Fruit fly (Drosophila melanogaster): ENCODE measurements around the gene ppan.

ppan gene

DNA sequence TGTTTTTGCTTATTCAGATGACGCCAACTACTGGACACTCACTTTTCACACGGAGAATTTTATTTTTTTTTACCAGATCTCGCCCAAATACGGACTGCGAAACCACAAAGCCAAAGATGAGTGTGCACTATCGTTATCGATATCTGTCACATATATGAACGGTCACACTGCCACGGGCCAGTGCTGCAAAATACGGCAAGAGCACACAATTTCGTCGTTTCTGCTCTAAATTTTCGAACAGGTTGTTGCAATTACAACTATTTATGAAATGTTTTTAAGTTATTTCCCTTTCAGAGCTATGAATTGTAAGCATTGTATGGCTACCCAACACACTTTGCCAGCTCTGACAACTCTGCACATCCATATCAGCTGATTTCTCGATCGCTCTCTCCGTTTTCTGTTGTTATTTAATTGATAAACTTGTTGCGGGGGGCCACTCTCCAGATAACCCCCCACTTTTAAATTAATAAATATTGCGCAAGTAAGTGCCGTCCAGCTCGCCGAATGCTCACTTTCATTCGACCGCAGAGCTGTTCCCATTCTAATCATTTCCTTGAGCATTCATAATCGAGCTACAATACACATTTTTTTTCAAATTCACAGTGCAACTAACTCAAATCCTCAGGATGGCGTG is 11.4 kb downstream of the ppan start, which contains the start of the genes slmb and CG5793 (continued):
- TF ChIP-seq CG10209 (GFP tag; optimal IDR thresholded peaks at IDR 0.05) (peak; percentile 31), Dll (GFP tag; IDR thresholded peaks at IDR 0.05; ENCODE audit: partially characterized antibody) (peak; percentile 69), Myb (GFP tag; optimal IDR thresholded peaks at IDR 0.05) (peak; percentile 87), Ada2b (GFP tag; IDR thresholded peaks at IDR 0.05) (no peak), CG5245 (GFP tag; optimal IDR thresholded peaks at IDR 0.05) (peak; percentile 19), tap (tag; optimal IDR thresholded peaks at IDR 0.05) (no peak), tin (GFP tag; optimal IDR thresholded peaks at IDR 0.05) (peak; percentile 52), cas (GFP tag; IDR thresholded peaks at IDR 0.05) (no peak), maf-S (GFP tag; optimal IDR thresholded peaks at IDR 0.05) (peak; percentile 48), cad (GFP tag; optimal IDR thresholded peaks at IDR 0.05) (no peak), HmgZ (tag; optimal IDR thresholded peaks at IDR 0.05) (peak; percentile 81), fd96Cb (tag; optimal IDR thresholded peaks at IDR 0.05) (peak; percentile 15), CG10366 (GFP tag; IDR thresholded peaks at IDR 0.05) (peak; percentile 29; the same call in 1 of the 2 replicates), Hr3 (GFP tag; optimal IDR thresholded peaks at IDR 0.05) (peak; percentile 18), caup (GFP tag; optimal IDR thresholded peaks at IDR 0.05; ENCODE audit: severe bottlenecking) (peak; percentile 42), CG13287 (GFP tag; IDR thresholded peaks at IDR 0.05; ENCODE audit: partially characterized antibody) (peak; percentile 80), inv (GFP tag; IDR thresholded peaks at IDR 0.05; ENCODE audit: partially characterized antibody) (peak; percentile 54), z (GFP tag; IDR thresholded peaks at IDR 0.05) (no peak), phol (tag; optimal IDR thresholded peaks at IDR 0.05) (peak; percentile 61), CG8944 (GFP tag; optimal IDR thresholded peaks at IDR 0.05) (peak; percentile 54), fu2 (GFP tag; optimal IDR thresholded peaks at IDR 0.05) (peak; percentile 38), BEAF-32 (GFP tag; optimal IDR thresholded peaks at IDR 0.05) (peak; percentile 83), gsb-n (tag; optimal IDR thresholded peaks at IDR 0.05) (peak; percentile 25), CG1602 (GFP tag; optimal IDR thresholded peaks at IDR 0.05) (peak; percentile 12), Fer1 (GFP tag; optimal IDR thresholded peaks at IDR 0.05) (no peak), CG9609 (GFP tag; optimal IDR thresholded peaks at IDR 0.05) (peak; percentile 43), zfh2 (GFP tag; optimal IDR thresholded peaks at IDR 0.05) (peak; percentile 74), CG11456 (GFP tag; IDR thresholded peaks at IDR 0.05) (peak; percentile 58; the same call in 1 of the 3 replicates), CG12659 (GFP tag; optimal IDR thresholded peaks at IDR 0.05) (peak; percentile 81), pan (optimal IDR thresholded peaks at IDR 0.05) (no peak), pan (GFP tag; optimal IDR thresholded peaks at IDR 0.05 in 1 of 2, IDR thresholded peaks at IDR 0.05 in 1 of 2) (peak in 1 of 2 experiments; percentile 30), CG7372 (GFP tag; IDR thresholded peaks at IDR 0.05) (0 out of 2 replicates have a peak, but pooled peaks have one; percentile 17), PHDP (tag; optimal IDR thresholded peaks at IDR 0.05) (peak; percentile 31), stwl (tag; optimal IDR thresholded peaks at IDR 0.05) (peak; percentile 84), amos (GFP tag; IDR thresholded peaks at IDR 0.05; ENCODE audit: partially characterized antibody) (peak; percentile 67; the same call in 1 of the 2 replicates), ewg (GFP tag; optimal IDR thresholded peaks at IDR 0.05) (no peak), Optix (GFP tag; IDR thresholded peaks at IDR 0.05) (no peak), crp (GFP tag; optimal IDR thresholded peaks at IDR 0.05) (peak; percentile 44 to 92), CG7786 (GFP tag; optimal IDR thresholded peaks at IDR 0.05) (peak; percentile 56), lmd (GFP tag; IDR thresholded peaks at IDR 0.05) (peak; percentile 8; the same call in 1 of the 2 replicates), gce (GFP tag; IDR thresholded peaks at IDR 0.05) (no peak), CG34422 (GFP tag; IDR thresholded peaks at IDR 0.05) (no peak), unc-4 (GFP tag; IDR thresholded peaks at IDR 0.05; ENCODE audit: partially characterized antibody) (peak; percentile 72), CG3847 (GFP tag; IDR thresholded peaks at IDR 0.05) (peak; percentile 74), CG10321 (GFP tag; IDR thresholded peaks at IDR 0.05) (no peak), wor (GFP tag; IDR thresholded peaks at IDR 0.05) (no peak), CG13123 (GFP tag; optimal IDR thresholded peaks at IDR 0.05) (no peak), sug (tag; optimal IDR thresholded peaks at IDR 0.05) (peak; percentile 100), CG8359 (GFP tag; optimal IDR thresholded peaks at IDR 0.05; ENCODE audit: borderline replicate concordance) (no peak)
